Worm (Caenorhabditis elegans) whole organism, young adult: ENCODE measurements around the gene cox-6C.

Experiments
- B0019.2 ChIP-seq: fragments of 200-800 bp; sonication (Bioruptor generic); conservative IDR thresholded peaks from 2 replicates; pipeline ENCODE4 v1.3.6; 2022; ENCODE audit warnings: missing genetic modification reagents, missing genetic modification characterization, missing compliant biosample characterization
- C06A6.2 ChIP-seq: fragments of 200-800 bp; sonication (Bioruptor generic); conservative IDR thresholded peaks from 2 replicates; pipeline ENCODE4 v1.3.6; 2022; ENCODE audit warnings: missing genetic modification characterization, missing compliant biosample characterization
- atf-7 ChIP-seq: sonication (generic microtip); optimal IDR thresholded peaks from 2 replicates; lab custom pipeline; 2017; ENCODE audit warnings: mild to moderate bottlenecking, missing genetic modification characterization, missing compliant biosample characterization
- efl-1 ChIP-seq: fragments of 150-350 bp; optimal IDR thresholded peaks from 2 replicates; lab custom pipeline; 2014; ENCODE audit warnings: missing biosample characterization, missing genetic modification reagents, missing genetic modification characterization
- madf-3 ChIP-seq: fragments of 200-800 bp; sonication (Bioruptor generic); IDR thresholded peaks from 2 replicates; pipeline ENCODE4 v1.3.6; 2022; ENCODE audit warnings: missing genetic modification reagents, missing genetic modification characterization, missing compliant biosample characterization
- pha-4 ChIP-seq: fragments of 150-350 bp; sonication (generic microtip); optimal IDR thresholded peaks from 2 replicates; lab custom pipeline; 2014; ENCODE audit warnings: missing biosample characterization, missing genetic modification reagents, missing genetic modification characterization
- sdz-38 ChIP-seq: sonication (generic microtip); optimal IDR thresholded peaks from 2 replicates; lab custom pipeline; 2016; ENCODE audit warnings: missing genotype, missing genetic modification characterization, missing compliant biosample characterization
- snpc-4 ChIP-seq, 5 experiments: fragments of 150-350 bp in 1 of 5; sonication (generic microtip) in 4 of 5; optimal IDR thresholded peaks; 2 replicates each; lab custom pipeline; 2014 to 2018; ENCODE audit warnings: missing genetic modification characterization in 5 of 5, missing biosample characterization in 3 of 5, antibody characterized with exemption in 2 of 5, mild to moderate bottlenecking in 2 of 5, missing compliant biosample characterization in 2 of 5, missing genotype in 2 of 5, moderate library complexity in 2 of 5, missing genetic modification reagents in 1 of 5
- tbp1 ChIP-seq: fragments of 200-800 bp; sonication (Bioruptor generic); optimal IDR thresholded peaks from 2 replicates; lab custom pipeline; 2018; ENCODE audit warnings: mild to moderate bottlenecking, missing genetic modification characterization, missing compliant biosample characterization
- unc-62 ChIP-seq: fragments of 150-350 bp; optimal IDR thresholded peaks from 2 replicates; lab custom pipeline; 2014; ENCODE audit warnings: missing biosample characterization, missing genetic modification reagents, missing genetic modification characterization

- TF ChIP-seq tbp1 (no peak), efl-1 (GFP tag; lab: Kevin White, UChicago) (no peak), madf-3 (GFP tag; lab: Robert Waterston, UW) (no peak), unc-62 (GFP tag; lab: Kevin White, UChicago) (no peak), atf-7 (tag; lab: Kevin White, UChicago) (no peak), B0019.2 (no peak), snpc-4 (GFP tag; optimal IDR thresholded peaks at IDR 0.05; lab: Kevin White, UChicago) (no peak), snpc-4 (tag; optimal IDR thresholded peaks at IDR 0.05; lab: Kevin White, UChicago) (no peak), C06A6.2 (GFP tag; lab: Robert Waterston, UW) (no peak), sdz-38 (no peak), pha-4 (no peak)
Measured at ce11 chrIV:164777-165176, 38.2 kb downstream of the cox-6C start, which contains the start of gene cutl-24.
